Worm (Caenorhabditis elegans) whole organism, mixed stage, embryonic: ENCODE results near the gene Y66H1A.8.

Experiments used
- ces-1 ChIP-seq: fragments of 150-350 bp; optimal IDR thresholded peaks from 2 replicates; lab custom pipeline; 2014; ENCODE audit warnings: missing biosample characterization, missing genetic modification reagents, missing genetic modification characterization
- drap-1 ChIP-seq: fragments of 200-800 bp; sonication (Bioruptor generic); optimal IDR thresholded peaks from 3 replicates; lab custom pipeline; 2018; ENCODE audit warnings: mild to moderate bottlenecking, missing genetic modification characterization, missing compliant biosample characterization
- elt-1 ChIP-seq: sonication (generic microtip); optimal IDR thresholded peaks from 2 replicates; lab custom pipeline; 2017; ENCODE audit warnings: missing genetic modification characterization, mild to moderate bottlenecking, missing compliant biosample characterization, antibody characterized with exemption, moderate library complexity, borderline replicate concordance; ENCODE audit not compliant: insufficient read depth
- lin-13 ChIP-seq: fragments of 150-350 bp; optimal IDR thresholded peaks from 2 replicates; lab custom pipeline; 2014; ENCODE audit warnings: missing biosample characterization, missing genetic modification characterization
- lin-32 ChIP-seq: fragments of 200-800 bp; sonication (Bioruptor generic); optimal IDR thresholded peaks from 2 replicates; lab custom pipeline; 2018; ENCODE audit warnings: mild to moderate bottlenecking, missing genetic modification characterization, missing compliant biosample characterization
- mab-5 ChIP-seq: fragments of 150-350 bp; optimal IDR thresholded peaks from 2 replicates; lab custom pipeline; 2014; ENCODE audit warnings: missing biosample characterization, missing genetic modification characterization
- nhr-2 ChIP-seq: fragments of 150-350 bp; optimal IDR thresholded peaks from 2 replicates; lab custom pipeline; 2014; ENCODE audit warnings: missing biosample characterization, missing genetic modification characterization
- nhr-28 ChIP-seq: fragments of 150-350 bp; optimal IDR thresholded peaks from 2 replicates; lab custom pipeline; 2014; ENCODE audit warnings: missing biosample characterization, missing genetic modification characterization
- nhr-76 ChIP-seq: sonication (generic microtip); optimal IDR thresholded peaks from 2 replicates; lab custom pipeline; 2017; ENCODE audit warnings: missing biosample characterization, missing genetic modification characterization
- snpc-4 ChIP-seq: fragments of 150-350 bp; optimal IDR thresholded peaks from 2 replicates; lab custom pipeline; 2014; ENCODE audit warnings: missing biosample characterization, missing genetic modification characterization
- unc-62 ChIP-seq: fragments of 150-350 bp; optimal IDR thresholded peaks from 2 replicates; lab custom pipeline; 2014; ENCODE audit warnings: missing biosample characterization, missing genetic modification reagents, missing genetic modification characterization
- ztf-11 ChIP-seq: fragments of 150-350 bp; optimal IDR thresholded peaks from 2 replicates; lab custom pipeline; 2014; ENCODE audit warnings: missing biosample characterization, missing genetic modification characterization

DNA sequence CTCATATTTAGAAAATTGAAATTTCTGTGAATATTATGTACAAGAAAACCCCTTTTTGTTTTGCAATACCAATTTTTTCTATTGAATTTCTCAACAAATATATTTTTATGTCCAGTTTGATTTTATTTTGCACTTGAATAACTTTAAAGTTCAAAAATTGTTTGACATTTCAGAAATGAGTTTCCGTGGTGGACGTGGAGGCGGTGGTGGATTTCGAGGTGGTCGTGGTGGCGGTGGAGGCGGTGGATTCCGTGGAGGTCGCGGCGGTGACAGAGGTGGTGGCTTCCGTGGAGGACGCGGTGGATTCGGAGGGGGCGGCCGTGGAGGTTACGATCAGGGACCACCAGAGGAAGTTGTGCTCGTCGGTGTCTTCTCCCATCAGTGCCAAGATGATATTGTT lies 28.7 kb downstream of the Y66H1A.8 start, which contains the start of gene garr-1:
- TF ChIP-seq snpc-4 (tag; lab: Kevin White, UChicago) (no peak), ces-1 (GFP tag; lab: Kevin White, UChicago) (no peak), nhr-76 (tag; lab: Kevin White, UChicago) (no peak), mab-5 (tag; lab: Kevin White, UChicago) (no peak), drap-1 (GFP tag; lab: Kevin White, UChicago) (no peak), unc-62 (GFP tag; lab: Kevin White, UChicago) (no peak), nhr-2 (no peak), lin-32 (GFP tag; lab: Kevin White, UChicago) (no peak), nhr-28 (tag; lab: Kevin White, UChicago) (no peak), ztf-11 (tag; lab: Kevin White, UChicago) (no peak), elt-1 (tag; lab: Kevin White, UChicago) (no peak), lin-13 (tag; lab: Kevin White, UChicago) (no peak)
